Worm (Caenorhabditis elegans): ENCODE results near the gene henn-1.

DNA sequence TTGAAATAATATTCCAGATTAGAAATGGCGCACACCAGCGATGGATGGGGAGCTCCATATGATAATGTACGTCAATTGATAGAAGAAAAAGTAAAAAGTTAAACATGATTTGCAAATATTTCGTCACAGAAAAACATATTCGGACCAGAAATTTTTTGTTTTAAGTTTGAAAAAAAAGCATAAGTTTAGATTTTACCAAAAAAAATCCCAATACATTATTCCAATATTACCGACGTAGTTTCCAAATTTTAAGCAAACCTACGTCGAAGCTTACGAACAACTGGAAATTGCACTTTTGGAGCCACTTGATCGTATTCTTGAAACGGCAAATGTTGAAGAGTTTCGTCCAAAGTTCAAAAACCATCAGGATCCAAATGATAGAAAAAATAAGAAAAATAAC lies at the start of gene henn-1:
- no peak for TF ChIP-seq ref-1 (GFP tag; conservative IDR thresholded peaks at IDR 0.05)
- TF ChIP-seq T22C8.4 (GFP tag; IDR thresholded peaks at IDR 0.05) = no peak
- no peak for TF ChIP-seq ztf-29 (GFP tag; IDR thresholded peaks at IDR 0.05)
- no peak for TF ChIP-seq flt-1 (GFP tag; IDR thresholded peaks at IDR 0.05)
- no peak for TF ChIP-seq med-1 (GFP tag; optimal IDR thresholded peaks at IDR 0.05; ENCODE audit: insufficient read depth)
- no peak for TF ChIP-seq cog-1 (tag; optimal IDR thresholded peaks at IDR 0.05)
- TF ChIP-seq ztf-23 (GFP tag; IDR thresholded peaks at IDR 0.05) = no peak
- TF ChIP-seq tab-1 (GFP tag; IDR thresholded peaks at IDR 0.05) = no peak
- no peak for TF ChIP-seq klf-2 (GFP tag; conservative IDR thresholded peaks at IDR 0.05)
